Fruit fly (Drosophila melanogaster) whole organism, embryonic: ENCODE measurements around the gene CG14684.

ENCODE experiments used
- Aef1 ChIP-seq: fragments of 200-800 bp; sonication (Bioruptor generic); IDR thresholded peaks from 3 replicates; pipeline ENCODE4 v1.3.6; 2022; ENCODE audit warnings: missing biosample characterization, missing genetic modification characterization
- Bteb2 ChIP-seq: fragments of 200-800 bp; sonication (Bioruptor generic); optimal IDR thresholded peaks from 2 replicates; lab custom pipeline; 2016; ENCODE audit warnings: missing biosample characterization, missing genetic modification characterization
- CG11247 ChIP-seq: fragments of 200-800 bp; sonication (Bioruptor generic); IDR thresholded peaks from 2 replicates; pipeline ENCODE4 v1.3.6; 2022; ENCODE audit warnings: missing biosample characterization, missing genetic modification characterization
- CG11456 ChIP-seq: fragments of 200-800 bp; sonication (Bioruptor generic); IDR thresholded peaks from 3 replicates; pipeline ENCODE4 v1.3.6; 2022; ENCODE audit warnings: missing biosample characterization, missing genetic modification characterization
- CG11504 ChIP-seq: fragments of 200-800 bp; sonication (Bioruptor generic); optimal IDR thresholded peaks from 3 replicates; lab custom pipeline; 2019; ENCODE audit warnings: missing biosample characterization, mild to moderate bottlenecking, missing genetic modification characterization, moderate library complexity
- CG12104 ChIP-seq: fragments of 200-800 bp; sonication (Bioruptor generic); optimal IDR thresholded peaks from 3 replicates; lab custom pipeline; 2016; ENCODE audit warnings: missing biosample characterization, missing genetic modification characterization
- CG12942 ChIP-seq: fragments of 200-800 bp; sonication (Bioruptor generic); optimal IDR thresholded peaks from 3 replicates; lab custom pipeline; 2016; ENCODE audit warnings: missing biosample characterization, missing genetic modification characterization
- CG13624 ChIP-seq: fragments of 200-800 bp; sonication (Bioruptor generic); optimal IDR thresholded peaks from 2 replicates; lab custom pipeline; 2016; ENCODE audit warnings: missing biosample characterization, missing genetic modification characterization
- CG15479 ChIP-seq: fragments of 200-800 bp; sonication (Bioruptor generic); optimal IDR thresholded peaks from 3 replicates; lab custom pipeline; 2019; ENCODE audit warnings: missing biosample characterization, mild to moderate bottlenecking, missing genetic modification characterization, moderate library complexity
- CG17912 ChIP-seq: fragments of 200-800 bp; sonication (Bioruptor generic); optimal IDR thresholded peaks from 2 replicates; lab custom pipeline; 2018; ENCODE audit warnings: missing biosample characterization, mild to moderate bottlenecking, missing genetic modification characterization
- CG2129 ChIP-seq: fragments of 200-800 bp; sonication (Bioruptor generic); IDR thresholded peaks from 2 replicates; pipeline ENCODE4 v1.3.6; 2022; ENCODE audit warnings: missing biosample characterization, missing genetic modification characterization; ENCODE audit not compliant: partially characterized antibody
- CG2875 ChIP-seq: fragments of 200-800 bp; sonication (Bioruptor generic); optimal IDR thresholded peaks from 2 replicates; lab custom pipeline; 2017; ENCODE audit warnings: missing biosample characterization, mild to moderate bottlenecking, missing genetic modification characterization, missing genetic modification reagents
- CG31388 ChIP-seq: fragments of 200-800 bp; sonication (Bioruptor generic); optimal IDR thresholded peaks from 2 replicates; lab custom pipeline; 2016; ENCODE audit warnings: missing biosample characterization, missing genetic modification characterization
- CG32532 ChIP-seq: fragments of 200-800 bp; sonication (Bioruptor generic); IDR thresholded peaks from 2 replicates; pipeline ENCODE4 v1.3.6; 2022; ENCODE audit warnings: missing biosample characterization, missing genetic modification characterization
- CG33213 ChIP-seq: fragments of 200-800 bp; sonication (Bioruptor generic); optimal IDR thresholded peaks from 3 replicates; lab custom pipeline; 2016; ENCODE audit warnings: missing biosample characterization, missing genetic modification characterization
- CG34376 ChIP-seq: fragments of 200-800 bp; sonication (Bioruptor generic); optimal IDR thresholded peaks from 2 replicates; lab custom pipeline; 2018; ENCODE audit warnings: missing biosample characterization, mild to moderate bottlenecking, missing genetic modification characterization
- CG4282 ChIP-seq: fragments of 200-800 bp; sonication (Bioruptor generic); optimal IDR thresholded peaks from 2 replicates; lab custom pipeline; 2016; ENCODE audit warnings: missing biosample characterization, missing genetic modification characterization
- CG4617 ChIP-seq: fragments of 200-800 bp; sonication (Bioruptor generic); optimal IDR thresholded peaks from 3 replicates; lab custom pipeline; 2016; ENCODE audit warnings: missing biosample characterization, missing genetic modification characterization, borderline replicate concordance
- CG8478 ChIP-seq: fragments of >200 bp; optimal IDR thresholded peaks from 2 replicates; lab custom pipeline; 2018
- CG8944 ChIP-seq: fragments of 200-800 bp; sonication (Bioruptor generic); optimal IDR thresholded peaks from 3 replicates; lab custom pipeline; 2016; ENCODE audit warnings: missing biosample characterization, missing genetic modification characterization
- Camta ChIP-seq: fragments of 200-800 bp; sonication (Bioruptor generic); optimal IDR thresholded peaks from 2 replicates; lab custom pipeline; 2016; ENCODE audit warnings: missing biosample characterization, missing genetic modification characterization
- Dip2 ChIP-seq: fragments of 200-800 bp; sonication (Bioruptor generic); IDR thresholded peaks from 2 replicates; pipeline ENCODE4 v1.3.6; 2022; ENCODE audit warnings: missing biosample characterization, missing genetic modification characterization
- Doc2 ChIP-seq: fragments of 200-800 bp; sonication (Bioruptor generic); IDR thresholded peaks from 2 replicates; pipeline ENCODE4 v1.3.6; 2022; ENCODE audit warnings: missing biosample characterization, missing genetic modification characterization
- Fer1 ChIP-seq: fragments of 200-800 bp; sonication (Bioruptor generic); optimal IDR thresholded peaks from 2 replicates; lab custom pipeline; 2017; ENCODE audit warnings: missing biosample characterization, mild to moderate bottlenecking, missing genetic modification characterization
- HHEX ChIP-seq: fragments of 200-800 bp; sonication (Bioruptor generic); optimal IDR thresholded peaks from 3 replicates; lab custom pipeline; 2017; ENCODE audit warnings: missing biosample characterization, mild to moderate bottlenecking, missing genetic modification characterization, missing genetic modification reagents
- MTF-1 ChIP-seq: fragments of 200-800 bp; sonication (Bioruptor generic); optimal IDR thresholded peaks from 2 replicates; lab custom pipeline; 2018; ENCODE audit warnings: missing biosample characterization, mild to moderate bottlenecking, missing genetic modification characterization, borderline replicate concordance
- NK7.1 ChIP-seq: fragments of 200-800 bp; sonication (Bioruptor generic); optimal IDR thresholded peaks from 3 replicates; lab custom pipeline; 2016; ENCODE audit warnings: missing biosample characterization, missing genetic modification characterization
- Rfx ChIP-seq: fragments of 200-800 bp; sonication (Bioruptor generic); IDR thresholded peaks from 2 replicates; pipeline ENCODE4 v1.3.6; 2022; ENCODE audit warnings: missing biosample characterization, missing genetic modification characterization
- Spps ChIP-seq: fragments of 200-800 bp; sonication (Bioruptor generic); optimal IDR thresholded peaks from 2 replicates; lab custom pipeline; 2018; ENCODE audit warnings: missing biosample characterization, mild to moderate bottlenecking, missing genetic modification characterization
- abd-A ChIP-seq: fragments of 200-800 bp; sonication (Bioruptor generic); optimal IDR thresholded peaks from 3 replicates; lab custom pipeline; 2019; ENCODE audit warnings: missing biosample characterization, mild to moderate bottlenecking, missing genetic modification characterization, moderate library complexity
- ac ChIP-seq: fragments of 200-800 bp; sonication (Bioruptor generic); optimal IDR thresholded peaks from 3 replicates; lab custom pipeline; 2017; ENCODE audit warnings: missing biosample characterization, mild to moderate bottlenecking, missing genetic modification characterization
- bab2 ChIP-seq: fragments of 200-800 bp; sonication (Bioruptor generic); optimal IDR thresholded peaks from 2 replicates; lab custom pipeline; 2016; ENCODE audit warnings: missing biosample characterization, missing genetic modification characterization
- bcd ChIP-seq: fragments of 200-800 bp; sonication (Bioruptor generic); optimal IDR thresholded peaks from 2 replicates; lab custom pipeline; 2017; ENCODE audit warnings: missing biosample characterization, mild to moderate bottlenecking, missing genetic modification characterization
- cas ChIP-seq: fragments of 200-800 bp; sonication (Bioruptor generic); IDR thresholded peaks from 2 replicates; pipeline ENCODE4 v1.3.6; 2022; ENCODE audit warnings: missing biosample characterization, missing genetic modification characterization
- gce ChIP-seq: fragments of 200-800 bp; sonication (Bioruptor generic); IDR thresholded peaks from 3 replicates; pipeline ENCODE4 v1.3.6; 2022; ENCODE audit warnings: missing biosample characterization, missing genetic modification characterization
- klu ChIP-seq: fragments of 200-800 bp; sonication (Bioruptor generic); IDR thresholded peaks from 2 replicates; pipeline ENCODE4 v1.3.6; 2022; ENCODE audit warnings: missing biosample characterization, missing genetic modification characterization
- kni ChIP-seq: fragments of 200-800 bp; sonication (Bioruptor generic); optimal IDR thresholded peaks from 3 replicates; lab custom pipeline; 2017; ENCODE audit warnings: mild to moderate bottlenecking, missing biosample characterization, missing genetic modification reagents, missing genetic modification characterization
- maf-S ChIP-seq: fragments of 200-800 bp; sonication (Bioruptor generic); optimal IDR thresholded peaks from 2 replicates; lab custom pipeline; 2016; ENCODE audit warnings: missing biosample characterization, missing genetic modification characterization
- nmo ChIP-seq: fragments of 200-800 bp; sonication (Bioruptor generic); optimal IDR thresholded peaks from 2 replicates; lab custom pipeline; 2018; ENCODE audit warnings: missing biosample characterization, mild to moderate bottlenecking, missing genetic modification characterization, moderate library complexity
- onecut ChIP-seq: fragments of 200-800 bp; sonication (Bioruptor generic); IDR thresholded peaks from 2 replicates; pipeline ENCODE4 v1.3.6; 2022; ENCODE audit warnings: missing biosample characterization, missing genetic modification characterization
- org-1 ChIP-seq: fragments of 200-800 bp; sonication (Bioruptor generic); optimal IDR thresholded peaks from 2 replicates; lab custom pipeline; 2017; ENCODE audit warnings: missing biosample characterization, missing genetic modification characterization
- peb ChIP-seq: fragments of 200-800 bp; sonication (Bioruptor generic); IDR thresholded peaks from 2 replicates; pipeline ENCODE4 v1.3.6; 2022; ENCODE audit warnings: missing biosample characterization, missing genetic modification characterization
- salm ChIP-seq: fragments of 200-800 bp; sonication (Bioruptor generic); optimal IDR thresholded peaks from 2 replicates; lab custom pipeline; 2018; ENCODE audit warnings: missing biosample characterization, mild to moderate bottlenecking, missing genetic modification characterization
- scrt ChIP-seq: fragments of 200-800 bp; sonication (Bioruptor generic); optimal IDR thresholded peaks from 2 replicates; lab custom pipeline; 2018; ENCODE audit warnings: missing biosample characterization, mild to moderate bottlenecking, missing genetic modification characterization, moderate library complexity
- sd ChIP-seq: fragments of 200-800 bp; sonication (Bioruptor generic); optimal IDR thresholded peaks from 3 replicates; lab custom pipeline; 2018; ENCODE audit warnings: missing biosample characterization, mild to moderate bottlenecking, missing genetic modification characterization, moderate library complexity
- sisA ChIP-seq: fragments of 200-800 bp; sonication (Bioruptor generic); IDR thresholded peaks from 2 replicates; pipeline ENCODE4 v1.3.6; 2022; ENCODE audit warnings: missing biosample characterization, missing genetic modification characterization
- sr ChIP-seq: fragments of 200-800 bp; sonication (Bioruptor generic); IDR thresholded peaks from 3 replicates; pipeline ENCODE4 v1.3.6; 2022; ENCODE audit warnings: missing biosample characterization, missing genetic modification characterization
- tna ChIP-seq: fragments of 200-800 bp; sonication (Bioruptor generic); IDR thresholded peaks from 2 replicates; pipeline ENCODE4 v1.3.6; 2022; ENCODE audit warnings: missing biosample characterization, missing genetic modification characterization; ENCODE audit not compliant: partially characterized antibody
- ttk ChIP-seq: fragments of 200-800 bp; sonication (Bioruptor generic); IDR thresholded peaks from 2 replicates; pipeline ENCODE4 v2.1.2; 2022; ENCODE audit warnings: missing biosample characterization, missing genetic modification characterization
- unpg ChIP-seq: fragments of 200-800 bp; sonication (Bioruptor generic); optimal IDR thresholded peaks from 3 replicates; lab custom pipeline; 2018; ENCODE audit warnings: missing biosample characterization, mild to moderate bottlenecking, missing genetic modification characterization, moderate library complexity
- vnd ChIP-seq: fragments of 200-800 bp; sonication (Bioruptor generic); IDR thresholded peaks from 3 replicates; pipeline ENCODE4 v1.3.6; 2022; ENCODE audit warnings: missing biosample characterization, missing genetic modification characterization; ENCODE audit not compliant: partially characterized antibody
- zen ChIP-seq: fragments of 200-800 bp; sonication (Bioruptor generic); optimal IDR thresholded peaks from 3 replicates; lab custom pipeline; 2018; ENCODE audit warnings: missing biosample characterization, mild to moderate bottlenecking, missing genetic modification characterization, moderate library complexity

CG14684 gene

DNA sequence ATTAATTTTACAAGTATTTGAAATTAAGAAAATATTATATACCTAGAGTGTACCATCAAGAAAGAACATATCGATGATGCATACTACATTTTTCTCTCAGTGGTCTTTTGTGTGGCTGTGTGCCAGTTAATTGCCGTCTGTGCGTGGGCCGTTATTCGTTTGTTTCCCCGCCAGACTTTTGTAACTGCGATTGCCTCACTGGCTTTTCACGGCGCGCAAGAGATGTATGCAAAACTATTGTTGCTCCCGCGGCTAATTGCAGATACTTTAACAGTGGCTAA, 25.2 kb upstream of the CG14684 start (continued):
- TF ChIP-seq HHEX (GFP tag; lab: Kevin White, UChicago) (peak; percentile 7), bab2 (no peak), Fer1 (GFP tag; lab: Kevin White, UChicago) (no peak), peb (GFP tag; lab: Robert Waterston, UW) (peak; percentile 41; the same call in 1 of the 2 replicates), Spps (tag; lab: Kevin White, UChicago) (peak; percentile 49), bcd (GFP tag; lab: Kevin White, UChicago) (no peak), CG31388 (GFP tag; lab: Kevin White, UChicago) (no peak), sd (no peak), Camta (GFP tag; lab: Kevin White, UChicago) (no peak), ac (GFP tag; lab: Kevin White, UChicago) (no peak), Bteb2 (no peak), NK7.1 (GFP tag; lab: Kevin White, UChicago) (no peak), Dip2 (GFP tag; lab: Robert Waterston, UW) (no peak), unpg (GFP tag; lab: Kevin White, UChicago) (peak; percentile 75), cas (GFP tag; lab: Robert Waterston, UW) (no peak), CG11247 (GFP tag; lab: Robert Waterston, UW) (peak; percentile 60), CG4282 (GFP tag; lab: Kevin White, UChicago) (no peak), CG15479 (GFP tag; lab: Kevin White, UChicago) (no peak), CG11456 (GFP tag; lab: Robert Waterston, UW) (peak; percentile 75; the same call in 2 of the 3 replicates), vnd (no peak), klu (peak; percentile 42; the same call in 1 of the 2 replicates), onecut (GFP tag; lab: Robert Waterston, UW) (peak; percentile 2; the same call in 1 of the 2 replicates), abd-A (no peak), sisA (GFP tag; lab: Robert Waterston, UW) (peak; percentile 75), CG17912 (no peak), CG8478 (no peak), Aef1 (GFP tag; lab: Robert Waterston, UW) (no peak; the same call in 2 of the 3 replicates), CG2875 (GFP tag; lab: Kevin White, UChicago) (no peak), CG8944 (GFP tag; lab: Kevin White, UChicago) (no peak), CG32532 (GFP tag; lab: Robert Waterston, UW) (peak; percentile 80), CG13624 (GFP tag; lab: Kevin White, UChicago) (no peak), gce (GFP tag; lab: Robert Waterston, UW) (peak; percentile 75; the same call in 1 of the 3 replicates), CG34376 (no peak), MTF-1 (GFP tag; lab: Kevin White, UChicago) (peak; percentile 11), nmo (no peak), salm (tag; lab: Kevin White, UChicago) (no peak), CG11504 (peak; percentile 18), sr (GFP tag; lab: Robert Waterston, UW) (peak; percentile 75; the same call in 1 of the 3 replicates), CG4617 (no peak), tna (GFP tag; lab: Robert Waterston, UW) (no peak), CG33213 (GFP tag; lab: Kevin White, UChicago) (no peak), CG12942 (GFP tag; lab: Kevin White, UChicago) (peak; percentile 35), kni (GFP tag; lab: Kevin White, UChicago) (no peak), ttk (peak; percentile 59; the same call in 1 of the 2 replicates), Doc2 (GFP tag; lab: Robert Waterston, UW) (no peak), maf-S (GFP tag; lab: Kevin White, UChicago) (no peak), Rfx (GFP tag; lab: Robert Waterston, UW) (peak; percentile 64), CG12104 (GFP tag; lab: Kevin White, UChicago) (peak; percentile 46), CG2129 (GFP tag; lab: Robert Waterston, UW) (no peak), zen (peak; percentile 82), scrt (no peak), org-1 (GFP tag; lab: Kevin White, UChicago) (no peak)
